Worm (Caenorhabditis elegans): Measurements from ENCODE around the gene mboa-1.
"Not testable (repeated sequence)": the region's sequence is repeated elsewhere in the genome, so short reads cannot be mapped to it uniquely, and the experiment has no call there.

Gene mboa-1

DNA sequence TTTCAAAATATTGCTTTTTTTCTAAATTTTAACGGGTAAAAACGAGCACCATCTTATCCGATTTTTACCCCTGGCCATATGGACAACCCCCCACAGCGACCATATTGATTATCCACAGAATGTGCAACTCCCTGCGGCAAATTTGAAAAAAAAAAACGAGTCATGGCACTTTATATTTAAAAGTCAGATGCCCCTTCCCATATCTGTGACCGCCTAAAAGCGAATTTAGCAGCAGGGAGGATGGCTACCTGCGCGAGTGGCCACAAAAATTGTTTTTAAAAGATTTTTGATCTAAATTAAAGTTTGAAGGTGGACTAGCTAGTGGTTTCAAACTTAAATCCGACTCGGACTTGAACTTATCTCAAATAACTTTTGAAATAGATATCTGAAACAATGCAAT is 25.8 kb downstream of the mboa-1 start (continued):
- TF ChIP-seq elt-3 (tag; optimal IDR thresholded peaks at IDR 0.05) (peak in 2 of 3 experiments; percentile 54 to 97), nhr-28 (tag; optimal IDR thresholded peaks at IDR 0.05) (peak; percentile 89), nhr-12 (tag; optimal IDR thresholded peaks at IDR 0.05) (peak; percentile 40), ceh-82 (tag; optimal IDR thresholded peaks at IDR 0.05) (peak; percentile 98), skn-1 (tag; optimal IDR thresholded peaks at IDR 0.05) (peak; percentile 97), nhr-77 (tag; optimal IDR thresholded peaks at IDR 0.05) (peak; percentile 97), fkh-10 (GFP tag; optimal IDR thresholded peaks at IDR 0.05) (peak; percentile 98), nhr-67 (tag; optimal IDR thresholded peaks at IDR 0.05) (peak; percentile 74), nhr-23 (tag; optimal IDR thresholded peaks at IDR 0.05) (peak; percentile 98), lsy-12 (tag; optimal IDR thresholded peaks at IDR 0.05) (peak; percentile 92), nhr-237 (tag; optimal IDR thresholded peaks at IDR 0.05) (peak; percentile 85), jun-1 (tag; optimal IDR thresholded peaks at IDR 0.05) (peak; percentile 100), ceh-9 (tag; optimal IDR thresholded peaks at IDR 0.05) (no peak), nfya-1 (tag; optimal IDR thresholded peaks at IDR 0.05; ENCODE audit: insufficient read depth) (peak; percentile 95), ama-1 (optimal IDR thresholded peaks at IDR 0.05) (peak; percentile 2), elt-1 (tag; optimal IDR thresholded peaks at IDR 0.05) (peak; percentile 14), pqm-1 (tag; optimal IDR thresholded peaks at IDR 0.05) (peak; percentile 83), elt-2 (tag; optimal IDR thresholded peaks at IDR 0.05) (peak; percentile 79)

DNA sequence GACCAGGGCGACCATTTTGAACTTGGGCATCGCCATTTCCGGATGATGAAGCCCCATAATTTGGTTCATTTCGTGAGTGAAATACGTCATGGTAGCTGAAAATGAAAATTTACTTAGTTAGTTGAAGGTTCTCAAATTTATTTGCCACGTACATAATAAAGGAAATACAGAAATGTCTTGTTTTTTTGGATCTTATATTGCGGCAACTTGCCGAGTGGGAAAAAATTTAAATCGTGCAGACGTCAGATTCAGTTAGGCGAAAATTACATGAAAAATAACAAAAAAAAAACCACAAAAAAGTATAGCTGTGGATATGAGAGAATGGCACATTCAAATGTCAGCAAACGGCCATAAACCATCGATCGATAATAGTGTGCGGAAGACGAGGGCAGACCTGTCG is 28.2 kb downstream of the mboa-1 start, which contains the start of gene T27A8.2:
T27A8.2 (minus strand) TSS at position 101 of the 400 bp plus-strand sequence.
- TF ChIP-seq mdl-1 (tag; optimal IDR thresholded peaks at IDR 0.05) = no peak
- TF ChIP-seq ZK546.5 (tag; optimal IDR thresholded peaks at IDR 0.05) = no peak
- TF ChIP-seq pha-4 (tag; optimal IDR thresholded peaks at IDR 0.05) = no peak
- no peak for TF ChIP-seq ceh-82 (tag; optimal IDR thresholded peaks at IDR 0.05)
- TF ChIP-seq lin-15B (tag; optimal IDR thresholded peaks at IDR 0.05) = no peak
- no peak for TF ChIP-seq eor-1 (tag; optimal IDR thresholded peaks at IDR 0.05)
- no peak for TF ChIP-seq tbx-2 (tag; optimal IDR thresholded peaks at IDR 0.05)
- no peak for TF ChIP-seq sea-2 (GFP tag; optimal IDR thresholded peaks at IDR 0.05)
- TF ChIP-seq nhr-23 (tag; optimal IDR thresholded peaks at IDR 0.05) = no peak
- TF ChIP-seq lin-39 (tag; optimal IDR thresholded peaks at IDR 0.05) = no peak
- no peak for TF ChIP-seq daf-12 (tag; optimal IDR thresholded peaks at IDR 0.05)
- no peak for TF ChIP-seq egl-5 (tag; optimal IDR thresholded peaks at IDR 0.05)
- TF ChIP-seq aly-2 (tag; optimal IDR thresholded peaks at IDR 0.05) = no peak
- no peak for TF ChIP-seq unc-39 (tag; optimal IDR thresholded peaks at IDR 0.05)
- TF ChIP-seq egl-27 (tag; optimal IDR thresholded peaks at IDR 0.05) = no peak
- no peak for TF ChIP-seq skn-1 (tag; optimal IDR thresholded peaks at IDR 0.05)
- no peak for TF ChIP-seq nhr-237 (tag; optimal IDR thresholded peaks at IDR 0.05)
- no peak for TF ChIP-seq nhr-28 (tag; optimal IDR thresholded peaks at IDR 0.05)
- TF ChIP-seq zag-1 (tag; optimal IDR thresholded peaks at IDR 0.05) = no peak
- TF ChIP-seq elt-1 (tag; optimal IDR thresholded peaks at IDR 0.05) = no peak

DNA sequence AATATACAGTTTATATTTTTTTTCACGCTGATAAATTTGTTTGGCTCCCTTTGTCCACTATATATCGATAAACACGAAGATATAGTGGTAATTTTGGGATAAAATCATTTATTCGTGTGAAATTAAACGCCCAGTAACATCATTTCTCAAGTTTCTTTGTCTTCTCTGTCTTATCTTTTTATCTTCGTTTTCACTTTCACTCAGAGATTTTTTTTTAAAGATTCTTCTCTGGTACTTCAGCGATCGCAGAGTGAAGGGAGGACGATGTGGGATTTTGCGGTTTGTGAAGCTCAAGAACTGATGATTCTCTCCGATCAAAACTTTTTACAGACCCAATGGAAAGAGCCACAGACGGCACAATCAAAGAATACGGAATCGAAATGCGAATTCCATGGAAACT is 31.8 kb downstream of the mboa-1 start, which contains the start of gene T27A8.3:
T27A8.3 (plus strand) TSS at position 301 of the 400 bp plus-strand sequence.
- not testable (repeated sequence) for TF ChIP-seq zag-1 (tag; optimal IDR thresholded peaks at IDR 0.05); fkh-10 (GFP tag; optimal IDR thresholded peaks at IDR 0.05); R02D3.7 (tag; optimal IDR thresholded peaks at IDR 0.05)

DNA sequence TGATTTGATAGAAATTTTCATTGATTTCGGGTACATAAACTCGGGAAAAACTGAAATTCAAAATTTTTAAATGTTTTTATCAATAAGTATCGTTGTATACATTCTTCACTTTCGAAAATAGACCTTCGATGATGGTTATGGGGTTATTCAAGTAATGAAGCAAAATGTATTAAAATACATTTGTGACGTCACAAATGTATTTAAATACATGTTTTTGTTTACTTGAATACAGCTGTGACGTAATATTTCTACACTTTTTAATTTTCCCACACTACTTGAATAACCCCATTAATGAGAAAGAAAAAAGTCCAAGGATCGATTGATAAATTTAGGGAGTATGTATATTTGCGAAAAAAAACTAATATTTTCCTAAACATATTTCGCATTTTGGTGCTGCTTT is 37.4 kb downstream of the mboa-1 start:
- TF ChIP-seq nhr-67 (tag; optimal IDR thresholded peaks at IDR 0.05) (no peak), ceh-82 (tag; optimal IDR thresholded peaks at IDR 0.05) (no peak), sea-2 (GFP tag; optimal IDR thresholded peaks at IDR 0.05) (no peak), eor-1 (tag; optimal IDR thresholded peaks at IDR 0.05) (no peak), elt-2 (tag; optimal IDR thresholded peaks at IDR 0.05) (no peak), unc-62 (GFP tag; optimal IDR thresholded peaks at IDR 0.05) (no peak), tbx-2 (tag; optimal IDR thresholded peaks at IDR 0.05) (no peak), lin-15B (tag; optimal IDR thresholded peaks at IDR 0.05) (no peak), ceh-9 (tag; optimal IDR thresholded peaks at IDR 0.05) (no peak), ceh-16 (tag; optimal IDR thresholded peaks at IDR 0.05) (no peak)

DNA sequence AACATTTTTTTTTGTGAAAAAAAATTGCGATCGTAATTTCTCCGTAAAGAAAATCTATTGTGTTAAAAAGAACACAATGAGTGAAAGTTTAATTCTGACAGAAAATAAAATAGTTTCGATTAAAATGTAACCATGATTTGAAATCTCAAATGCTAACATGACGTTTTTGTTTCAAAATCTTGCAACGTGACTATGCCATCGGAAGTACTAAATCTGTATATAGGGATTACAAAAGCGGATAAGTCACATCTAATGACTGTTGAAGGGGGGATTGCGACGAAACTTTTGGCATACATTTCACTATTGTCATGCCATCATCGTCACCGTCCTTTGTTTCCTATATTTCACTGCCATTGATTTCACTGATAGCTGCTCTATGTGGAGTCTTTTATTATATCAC is 42.0 kb downstream of the mboa-1 start, which contains the start of gene col-187:
col-187 (plus strand) TSS at position 301 of the 400 bp plus-strand sequence.
- TF ChIP-seq egl-27 (tag; optimal IDR thresholded peaks at IDR 0.05) (no peak), elt-2 (tag; optimal IDR thresholded peaks at IDR 0.05) (no peak), mdl-1 (tag; optimal IDR thresholded peaks at IDR 0.05) (no peak), hmg-11 (tag; optimal IDR thresholded peaks at IDR 0.05) (no peak), nhr-28 (tag; optimal IDR thresholded peaks at IDR 0.05) (no peak), egl-5 (tag; optimal IDR thresholded peaks at IDR 0.05) (no peak), nhr-23 (tag; optimal IDR thresholded peaks at IDR 0.05) (no peak), nhr-43 (tag; optimal IDR thresholded peaks at IDR 0.05; ENCODE audit: poor library complexity, severe bottlenecking) (no peak), fkh-10 (GFP tag; optimal IDR thresholded peaks at IDR 0.05) (no peak), aly-2 (tag; optimal IDR thresholded peaks at IDR 0.05) (no peak), sea-2 (GFP tag; optimal IDR thresholded peaks at IDR 0.05) (no peak), nhr-67 (tag; optimal IDR thresholded peaks at IDR 0.05) (no peak), ztf-11 (tag; optimal IDR thresholded peaks at IDR 0.05) (no peak), daf-12 (tag; optimal IDR thresholded peaks at IDR 0.05) (no peak), nhr-25 (tag; optimal IDR thresholded peaks at IDR 0.05) (no peak), nfya-1 (tag; optimal IDR thresholded peaks at IDR 0.05; ENCODE audit: insufficient read depth) (no peak), ceh-82 (tag; optimal IDR thresholded peaks at IDR 0.05) (no peak), ceh-16 (tag; optimal IDR thresholded peaks at IDR 0.05) (no peak), nhr-76 (tag; optimal IDR thresholded peaks at IDR 0.05) (no peak)
